Worm (Caenorhabditis elegans) whole organism, L4/young adult: Measurements from ENCODE around the gene srlf-28.

Source experiments
- W03F9.2 ChIP-seq: fragments of 150-350 bp; optimal IDR thresholded peaks from 2 replicates; lab custom pipeline; 2014; ENCODE audit warnings: missing biosample characterization, missing genetic modification characterization
- dao-5 ChIP-seq: sonication (generic microtip); optimal IDR thresholded peaks from 2 replicates; lab custom pipeline; 2016; ENCODE audit warnings: missing genotype, missing genetic modification characterization, moderate library complexity, missing compliant biosample characterization

ce11 chrIV:14335768-14336167 lies 7.9 kb downstream of the srlf-28 start:
- TF ChIP-seq dao-5 (tag; lab: Kevin White, UChicago) (no peak), W03F9.2 (no peak)
